Fruit fly (Drosophila melanogaster) whole organism, embryonic: ENCODE data around the gene THADA.
A peak's percentile ranks its signal among the peaks of the same experiment; 100 is the strongest.

ENCODE experiments used
- Asciz ChIP-seq: fragments of 200-800 bp; sonication (Bioruptor generic); optimal IDR thresholded peaks from 2 replicates; lab custom pipeline; 2017; ENCODE audit warnings: missing biosample characterization, mild to moderate bottlenecking, missing genetic modification characterization, missing genetic modification reagents
- CG10147 ChIP-seq: fragments of 200-800 bp; sonication (Bioruptor generic); optimal IDR thresholded peaks from 2 replicates; lab custom pipeline; 2019; ENCODE audit warnings: missing biosample characterization, mild to moderate bottlenecking, missing genetic modification characterization, moderate library complexity
- CG10267 ChIP-seq: fragments of 200-800 bp; sonication (Bioruptor generic); optimal IDR thresholded peaks from 2 replicates; lab custom pipeline; 2018; ENCODE audit warnings: missing biosample characterization, mild to moderate bottlenecking, missing genetic modification characterization, moderate library complexity
- CG10431 ChIP-seq: fragments of 200-800 bp; sonication (Bioruptor generic); optimal IDR thresholded peaks from 3 replicates; lab custom pipeline; 2018; ENCODE audit warnings: missing biosample characterization, mild to moderate bottlenecking, missing genetic modification characterization
- CG10979 ChIP-seq: fragments of 200-800 bp; sonication (Bioruptor generic); optimal IDR thresholded peaks from 2 replicates; lab custom pipeline; 2018; ENCODE audit warnings: missing biosample characterization, mild to moderate bottlenecking, missing genetic modification characterization, moderate library complexity
- CG11085 ChIP-seq: fragments of 200-800 bp; sonication (Bioruptor generic); IDR thresholded peaks from 2 replicates; pipeline ENCODE4 v1.3.6; 2022; ENCODE audit warnings: missing biosample characterization, missing genetic modification characterization
- CG11456 ChIP-seq: fragments of 200-800 bp; sonication (Bioruptor generic); IDR thresholded peaks from 3 replicates; pipeline ENCODE4 v1.3.6; 2022; ENCODE audit warnings: missing biosample characterization, missing genetic modification characterization
- CG11504 ChIP-seq: fragments of 200-800 bp; sonication (Bioruptor generic); optimal IDR thresholded peaks from 3 replicates; lab custom pipeline; 2019; ENCODE audit warnings: missing biosample characterization, mild to moderate bottlenecking, missing genetic modification characterization, moderate library complexity
- CG11696 ChIP-seq: fragments of 200-800 bp; sonication (Bioruptor generic); IDR thresholded peaks from 2 replicates; pipeline ENCODE4 v1.3.6; 2022; ENCODE audit warnings: missing biosample characterization, missing genetic modification characterization
- CG12104 ChIP-seq: fragments of 200-800 bp; sonication (Bioruptor generic); optimal IDR thresholded peaks from 3 replicates; lab custom pipeline; 2016; ENCODE audit warnings: missing biosample characterization, missing genetic modification characterization
- CG13624 ChIP-seq: fragments of 200-800 bp; sonication (Bioruptor generic); optimal IDR thresholded peaks from 2 replicates; lab custom pipeline; 2016; ENCODE audit warnings: missing biosample characterization, missing genetic modification characterization
- CG14050 ChIP-seq: fragments of 200-800 bp; sonication (Bioruptor generic); IDR thresholded peaks from 3 replicates; pipeline ENCODE4 v1.3.6; 2022; ENCODE audit warnings: missing biosample characterization, missing genetic modification characterization
- CG15514 ChIP-seq: fragments of 200-800 bp; sonication (Bioruptor generic); optimal IDR thresholded peaks from 3 replicates; lab custom pipeline; 2017; ENCODE audit warnings: missing biosample characterization, missing genetic modification characterization, mild to moderate bottlenecking, moderate library complexity, missing genetic modification reagents
- CG18764 ChIP-seq: fragments of 200-800 bp; sonication (Bioruptor generic); optimal IDR thresholded peaks from 3 replicates; lab custom pipeline; 2016; ENCODE audit warnings: missing biosample characterization, missing genetic modification characterization
- CG3281 ChIP-seq: fragments of 200-800 bp; sonication (Bioruptor generic); optimal IDR thresholded peaks from 3 replicates; lab custom pipeline; 2017; ENCODE audit warnings: missing biosample characterization, mild to moderate bottlenecking, missing genetic modification characterization
- CG42726 ChIP-seq: fragments of 200-800 bp; sonication (Bioruptor generic); IDR thresholded peaks from 2 replicates; pipeline ENCODE4 v1.3.6; 2022; ENCODE audit warnings: missing biosample characterization, missing genetic modification characterization; ENCODE audit not compliant: partially characterized antibody
- CG43689 ChIP-seq: fragments of 200-800 bp; sonication (Bioruptor generic); IDR thresholded peaks from 2 replicates; pipeline ENCODE4 v1.3.6; 2022; ENCODE audit warnings: missing biosample characterization, missing genetic modification characterization
- CG4820 ChIP-seq: fragments of 200-800 bp; sonication (Bioruptor generic); optimal IDR thresholded peaks from 3 replicates; lab custom pipeline; 2016; ENCODE audit warnings: missing biosample characterization, missing genetic modification characterization
- CG6854 ChIP-seq: fragments of 200-800 bp; sonication (Bioruptor generic); optimal IDR thresholded peaks from 3 replicates; lab custom pipeline; 2017; ENCODE audit warnings: missing biosample characterization, mild to moderate bottlenecking, missing genetic modification characterization
- CG8089 ChIP-seq: fragments of 200-800 bp; sonication (Bioruptor generic); optimal IDR thresholded peaks from 3 replicates; lab custom pipeline; 2016; ENCODE audit warnings: missing biosample characterization, missing genetic modification characterization
- CG9932 ChIP-seq: fragments of 200-800 bp; sonication (Bioruptor generic); IDR thresholded peaks from 2 replicates; pipeline ENCODE4 v1.3.6; 2022; ENCODE audit warnings: missing biosample characterization, missing genetic modification characterization
- E2f2 ChIP-seq: fragments of 200-800 bp; sonication (Bioruptor generic); IDR thresholded peaks from 2 replicates; pipeline ENCODE4 v1.3.6; 2022; ENCODE audit warnings: missing biosample characterization, missing genetic modification characterization
- HmgZ ChIP-seq: fragments of 200-800 bp; sonication (Bioruptor generic); optimal IDR thresholded peaks from 2 replicates; lab custom pipeline; 2018; ENCODE audit warnings: missing biosample characterization, mild to moderate bottlenecking, missing genetic modification characterization
- Lhr ChIP-seq: fragments of 200-800 bp; sonication (Bioruptor generic); optimal IDR thresholded peaks from 3 replicates; lab custom pipeline; 2017; ENCODE audit warnings: mild to moderate bottlenecking, missing biosample characterization, missing genetic modification reagents, missing genetic modification characterization
- MBD-R2 ChIP-seq: fragments of 200-800 bp; sonication (Bioruptor generic); IDR thresholded peaks from 2 replicates; pipeline ENCODE4 v1.3.6; 2022; ENCODE audit warnings: missing biosample characterization, missing genetic modification characterization
- MTF-1 ChIP-seq: fragments of 200-800 bp; sonication (Bioruptor generic); optimal IDR thresholded peaks from 2 replicates; lab custom pipeline; 2018; ENCODE audit warnings: missing biosample characterization, mild to moderate bottlenecking, missing genetic modification characterization, borderline replicate concordance
- Mes4 ChIP-seq: fragments of 200-800 bp; sonication (Bioruptor generic); optimal IDR thresholded peaks from 2 replicates; lab custom pipeline; 2016; ENCODE audit warnings: missing biosample characterization, missing genetic modification characterization
- Nf-YA ChIP-seq: fragments of 200-800 bp; sonication (Bioruptor generic); IDR thresholded peaks from 2 replicates; pipeline ENCODE4 v1.3.6; 2022; ENCODE audit warnings: missing biosample characterization, missing genetic modification characterization
- Pdp1 ChIP-seq, 2 experiments: fragments of 200-800 bp; sonication (Bioruptor generic); optimal IDR thresholded peaks; 3 replicates each; lab custom pipeline; 2016; ENCODE audit warnings: missing biosample characterization in 2 of 2, missing genetic modification characterization in 2 of 2, mild to moderate bottlenecking in 1 of 2, moderate library complexity in 1 of 2
- Rfx ChIP-seq: fragments of 200-800 bp; sonication (Bioruptor generic); IDR thresholded peaks from 2 replicates; pipeline ENCODE4 v1.3.6; 2022; ENCODE audit warnings: missing biosample characterization, missing genetic modification characterization
- Taf1 ChIP-seq: fragments of 200-800 bp; sonication (Bioruptor generic); IDR thresholded peaks from 2 replicates; pipeline ENCODE4 v1.3.6; 2022; ENCODE audit warnings: missing biosample characterization, missing genetic modification characterization
- al ChIP-seq: fragments of 200-800 bp; sonication (Bioruptor generic); IDR thresholded peaks from 2 replicates; pipeline ENCODE4 v1.3.6; 2022; ENCODE audit warnings: missing biosample characterization, missing genetic modification characterization
- croc ChIP-seq: fragments of 200-800 bp; sonication (Bioruptor generic); conservative IDR thresholded peaks from 3 replicates; pipeline ENCODE4 v1.3.6; 2022; ENCODE audit warnings: missing biosample characterization, missing genetic modification characterization
- dm ChIP-seq: fragments of 200-800 bp; sonication (Bioruptor generic); optimal IDR thresholded peaks from 3 replicates; lab custom pipeline; 2016; ENCODE audit warnings: missing biosample characterization, missing genetic modification characterization
- exex ChIP-seq: fragments of 200-800 bp; sonication (Bioruptor generic); optimal IDR thresholded peaks from 4 replicates; lab custom pipeline; 2018; ENCODE audit warnings: missing biosample characterization, mild to moderate bottlenecking, missing genetic modification characterization, moderate library complexity
- gsb-n ChIP-seq: fragments of 200-800 bp; sonication (Bioruptor generic); optimal IDR thresholded peaks from 3 replicates; lab custom pipeline; 2018; ENCODE audit warnings: missing biosample characterization, mild to moderate bottlenecking, missing genetic modification characterization
- hkb ChIP-seq, 2 experiments: fragments of 200-800 bp in 1 of 2; fragments of >200 bp in 1 of 2; sonication (Bioruptor generic) in 1 of 2; IDR thresholded peaks in 1 of 2; optimal IDR thresholded peaks in 1 of 2; 2 replicates each; pipeline versions ENCODE4 v1.3.6 to Lab custom; 2017 to 2022; ENCODE audit warnings: missing biosample characterization in 1 of 2, missing genetic modification characterization in 1 of 2
- luna ChIP-seq: fragments of 200-800 bp; sonication (Bioruptor generic); optimal IDR thresholded peaks from 2 replicates; lab custom pipeline; 2016; ENCODE audit warnings: missing biosample characterization, missing genetic modification characterization
- prd ChIP-seq, 3 experiments: fragments of >200 bp in 2 of 3; fragments of 200-800 bp in 1 of 3; sonication (Bioruptor generic) in 1 of 3; optimal IDR thresholded peaks in 2 of 3; IDR thresholded peaks in 1 of 3; 2 replicates in 2 of 3; 3 replicates in 1 of 3; pipeline versions ENCODE4 v1.3.6 to Lab custom; 2017 to 2022; ENCODE audit warnings: missing biosample characterization in 1 of 3, missing genetic modification characterization in 1 of 3
- psq ChIP-seq: fragments of 200-800 bp; sonication (Bioruptor generic); optimal IDR thresholded peaks from 2 replicates; lab custom pipeline; 2017; ENCODE audit warnings: missing biosample characterization, missing genetic modification characterization
- pum ChIP-seq: fragments of 200-800 bp; sonication (Bioruptor generic); optimal IDR thresholded peaks from 2 replicates; lab custom pipeline; 2016; ENCODE audit warnings: missing biosample characterization, missing genetic modification characterization
- rib ChIP-seq: fragments of 200-800 bp; sonication (Bioruptor generic); IDR thresholded peaks from 2 replicates; pipeline ENCODE4 v1.3.6; 2022; ENCODE audit warnings: missing biosample characterization, missing genetic modification characterization
- salm ChIP-seq: fragments of 200-800 bp; sonication (Bioruptor generic); optimal IDR thresholded peaks from 2 replicates; lab custom pipeline; 2018; ENCODE audit warnings: missing biosample characterization, mild to moderate bottlenecking, missing genetic modification characterization
- slp2 ChIP-seq: fragments of 200-800 bp; sonication (Bioruptor generic); optimal IDR thresholded peaks from 2 replicates; lab custom pipeline; 2016; ENCODE audit warnings: missing biosample characterization, missing genetic modification characterization
- stwl ChIP-seq: fragments of 200-800 bp; sonication (Bioruptor generic); optimal IDR thresholded peaks from 3 replicates; lab custom pipeline; 2018; ENCODE audit warnings: missing biosample characterization, mild to moderate bottlenecking, missing genetic modification characterization, moderate library complexity
- tna ChIP-seq: fragments of 200-800 bp; sonication (Bioruptor generic); IDR thresholded peaks from 2 replicates; pipeline ENCODE4 v1.3.6; 2022; ENCODE audit warnings: missing biosample characterization, missing genetic modification characterization; ENCODE audit not compliant: partially characterized antibody
- twi ChIP-seq: fragments of 200-800 bp; optimal IDR thresholded peaks from 2 replicates; lab custom pipeline; 2019; ENCODE audit warnings: missing biosample characterization, mild to moderate bottlenecking, missing genetic modification characterization, moderate library complexity
- tx ChIP-seq: fragments of 200-800 bp; sonication (Bioruptor generic); optimal IDR thresholded peaks from 2 replicates; lab custom pipeline; 2016; ENCODE audit warnings: missing biosample characterization, missing genetic modification characterization
- yki ChIP-seq: fragments of >200 bp; optimal IDR thresholded peaks from 3 replicates; lab custom pipeline; 2018

Gene THADA

DNA sequence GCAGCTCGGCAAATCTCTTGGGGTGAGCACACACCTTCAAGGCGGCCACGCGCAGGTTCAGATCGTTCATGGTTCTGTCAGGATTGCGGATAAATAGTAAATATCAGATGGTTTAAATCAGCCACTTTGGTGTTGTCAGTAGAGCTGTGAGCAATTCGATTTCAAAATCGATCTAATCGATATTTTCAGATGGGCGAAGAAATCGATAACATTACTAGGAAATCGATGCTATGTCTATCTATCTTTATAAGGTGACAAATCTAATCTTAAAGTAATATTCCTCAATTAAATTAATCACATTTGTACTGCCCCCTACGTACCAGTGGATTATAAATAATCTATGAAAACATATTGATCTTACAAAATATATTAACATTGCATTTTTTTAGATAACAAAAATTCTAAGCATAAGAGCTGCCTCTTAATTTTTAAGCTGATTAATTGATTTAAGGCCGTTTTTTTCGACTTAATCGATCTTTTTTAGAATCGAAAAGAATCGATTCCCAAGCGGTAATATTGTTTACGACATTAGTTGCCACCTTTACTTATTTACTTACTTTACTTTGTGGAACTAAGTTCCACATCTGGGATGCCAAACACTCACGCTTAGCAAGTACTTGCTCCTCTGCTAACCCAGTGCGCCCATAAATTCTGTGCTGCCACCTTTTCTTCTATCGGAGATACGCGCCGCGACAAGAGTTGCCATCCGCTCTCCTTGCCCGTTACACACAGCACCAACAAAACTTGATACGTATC lies at the start of gene THADA (continued):
- TF ChIP-seq CG10979 (tag; lab: Kevin White, UChicago), result peak; percentile 34
- no peak for TF ChIP-seq CG43689 (GFP tag; lab: Robert Waterston, UW)
- TF ChIP-seq CG11085, result no peak
- TF ChIP-seq CG14050 (GFP tag; lab: Robert Waterston, UW), result no peak
- peak; percentile 51 for TF ChIP-seq dm
- TF ChIP-seq Asciz, result no peak
- no peak for TF ChIP-seq Nf-YA (GFP tag; lab: Robert Waterston, UW)
- TF ChIP-seq CG11696 (GFP tag; lab: Robert Waterston, UW), result no peak
- TF ChIP-seq MTF-1 (GFP tag; lab: Kevin White, UChicago), result peak; percentile 92
- TF ChIP-seq luna (GFP tag; lab: Kevin White, UChicago), result peak; percentile 1
- no peak for TF ChIP-seq CG8089 (GFP tag; lab: Kevin White, UChicago)
- TF ChIP-seq Taf1 (GFP tag; lab: Robert Waterston, UW), result no peak
- no peak for TF ChIP-seq CG3281 (GFP tag; lab: Kevin White, UChicago)
- peak; percentile 72 for TF ChIP-seq E2f2 (GFP tag; lab: Robert Waterston, UW)
- peak; percentile 82 for TF ChIP-seq CG15514 (GFP tag; lab: Kevin White, UChicago)
- no peak; the same call in 1 of the 2 replicates for TF ChIP-seq rib (GFP tag; lab: Robert Waterston, UW)
- TF ChIP-seq salm (tag; lab: Kevin White, UChicago), result no peak
- peak; percentile 87 for TF ChIP-seq tna (GFP tag; lab: Robert Waterston, UW)
- no peak for TF ChIP-seq croc
- peak; percentile 22 to 37 for TF ChIP-seq Pdp1 (GFP tag; optimal IDR thresholded peaks at IDR 0.05; lab: Kevin White, UChicago)
- TF ChIP-seq twi (tag; lab: Kevin White, UChicago), result no peak
- no peak for TF ChIP-seq exex (tag; lab: Kevin White, UChicago)
- TF ChIP-seq MBD-R2 (GFP tag; lab: Robert Waterston, UW), result peak; percentile 42
- TF ChIP-seq CG12104 (GFP tag; lab: Kevin White, UChicago), result no peak
- TF ChIP-seq HmgZ (tag; lab: Kevin White, UChicago), result peak; percentile 65
- no peak for TF ChIP-seq yki (lab: Kevin White, UChicago)
- no peak for TF ChIP-seq CG4820 (GFP tag; lab: Kevin White, UChicago)
- no peak for TF ChIP-seq pum
- peak; percentile 81 for TF ChIP-seq CG9932 (GFP tag; lab: Robert Waterston, UW)
- TF ChIP-seq CG10147 (GFP tag; lab: Kevin White, UChicago), result peak; percentile 19
- TF ChIP-seq stwl (tag; lab: Kevin White, UChicago), result peak; percentile 34
- TF ChIP-seq Lhr, result peak; percentile 95
- TF ChIP-seq CG6854, result no peak
- TF ChIP-seq CG10267, result peak; percentile 45
- 0 out of 3 replicates have a peak, but pooled peaks have one; percentile 64 for TF ChIP-seq CG11456
- peak; percentile 97 for TF ChIP-seq CG42726 (GFP tag; lab: Robert Waterston, UW)
- peak; percentile 65 for TF ChIP-seq Rfx (GFP tag; lab: Robert Waterston, UW)
- TF ChIP-seq psq (GFP tag; lab: Kevin White, UChicago), result no peak
- no peak for TF ChIP-seq Mes4 (GFP tag; lab: Kevin White, UChicago)
- no peak for TF ChIP-seq CG11504 (tag; lab: Kevin White, UChicago)
- TF ChIP-seq slp2, result no peak
- TF ChIP-seq al (GFP tag; lab: Robert Waterston, UW), result no peak
- peak; percentile 27 for TF ChIP-seq CG13624 (GFP tag; lab: Kevin White, UChicago)
- peak; percentile 25 for TF ChIP-seq tx (GFP tag; lab: Kevin White, UChicago)
- TF ChIP-seq CG10431 (GFP tag; lab: Kevin White, UChicago), result no peak
- no peak for TF ChIP-seq CG18764 (GFP tag; lab: Kevin White, UChicago)
- no peak for TF ChIP-seq hkb (optimal IDR thresholded peaks at IDR 0.05; lab: Kevin White, UChicago)
- 0 out of 2 replicates have a peak, but pooled peaks have one; percentile 48 for TF ChIP-seq hkb (GFP tag; IDR thresholded peaks at IDR 0.05; lab: Robert Waterston, UW)
- TF ChIP-seq gsb-n (tag; lab: Kevin White, UChicago), result no peak
- TF ChIP-seq prd (optimal IDR thresholded peaks at IDR 0.05; lab: Kevin White, UChicago), result no peak
- peak; percentile 29; the same call in 1 of the 3 replicates for TF ChIP-seq prd (GFP tag; IDR thresholded peaks at IDR 0.05; lab: Robert Waterston, UW)
